Worm (Caenorhabditis elegans) whole organism, L1 larva: ENCODE measurements around the gene col-81.

Experiments used
- ama-1 ChIP-seq: fragments of 150-350 bp; optimal IDR thresholded peaks from 2 replicates; lab custom pipeline; 2014
- dsc-1 ChIP-seq: sonication (generic microtip); optimal IDR thresholded peaks from 2 replicates; lab custom pipeline; 2016; ENCODE audit warnings: mild to moderate bottlenecking, missing genetic modification characterization, missing compliant biosample characterization
- fkh-4 ChIP-seq: sonication (generic microtip); optimal IDR thresholded peaks from 2 replicates; lab custom pipeline; 2016; ENCODE audit warnings: missing compliant biosample characterization, missing genetic modification characterization, borderline replicate concordance
- fos-1 ChIP-seq: fragments of 150-350 bp; optimal IDR thresholded peaks from 2 replicates; lab custom pipeline; 2014; ENCODE audit warnings: missing biosample characterization, missing genetic modification characterization
- isw-1 ChIP-seq: fragments of 200-800 bp; sonication (Bioruptor generic); IDR thresholded peaks from 2 replicates; pipeline ENCODE4 v1.3.6; 2022; ENCODE audit warnings: missing genetic modification characterization, missing compliant biosample characterization
- jun-1 ChIP-seq: fragments of 150-350 bp; optimal IDR thresholded peaks from 2 replicates; lab custom pipeline; 2014; ENCODE audit warnings: missing biosample characterization, missing genetic modification reagents, missing genetic modification characterization
- lin-13 ChIP-seq: fragments of 150-350 bp; optimal IDR thresholded peaks from 2 replicates; lab custom pipeline; 2014; ENCODE audit warnings: missing biosample characterization, missing genetic modification reagents, missing genetic modification characterization
- nhr-76 ChIP-seq: sonication (generic microtip); optimal IDR thresholded peaks from 2 replicates; lab custom pipeline; 2017; ENCODE audit warnings: missing biosample characterization, missing genetic modification characterization
- nhr-77 ChIP-seq: fragments of 150-350 bp; optimal IDR thresholded peaks from 2 replicates; lab custom pipeline; 2014; ENCODE audit warnings: missing biosample characterization, missing genetic modification characterization
- zag-1 ChIP-seq: fragments of 150-350 bp; optimal IDR thresholded peaks from 2 replicates; lab custom pipeline; 2014; ENCODE audit warnings: missing biosample characterization, missing genetic modification characterization

DNA sequence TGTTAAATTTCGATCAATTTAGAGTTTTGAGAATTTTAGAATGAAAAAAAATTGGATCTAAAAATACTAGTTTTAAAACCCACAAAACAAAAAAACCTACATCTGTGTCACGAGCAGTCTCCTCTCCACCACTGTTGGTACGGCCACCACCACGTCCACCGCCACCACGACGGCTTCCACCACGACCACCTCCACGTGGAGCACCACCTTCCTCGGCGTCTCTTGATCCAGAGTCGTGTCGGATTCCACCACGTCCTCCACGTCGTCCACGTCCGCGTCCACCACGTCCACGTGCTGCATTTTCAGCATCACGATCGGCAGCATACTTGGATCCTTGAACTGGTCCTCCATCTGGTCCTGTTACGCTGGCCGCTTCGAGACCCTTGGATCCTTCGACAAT, 26.6 kb upstream of the col-81 start:
- no peak for TF ChIP-seq lin-13 (GFP tag; lab: Kevin White, UChicago)
- TF ChIP-seq fos-1 (tag; lab: Kevin White, UChicago), result no peak
- TF ChIP-seq zag-1, result no peak
- TF ChIP-seq nhr-76 (tag; lab: Kevin White, UChicago), result no peak
- TF ChIP-seq ama-1 (lab: Kevin White, UChicago), result no peak
- no peak for TF ChIP-seq isw-1
- TF ChIP-seq dsc-1 (tag; lab: Kevin White, UChicago), result no peak
- TF ChIP-seq nhr-77 (tag; lab: Kevin White, UChicago), result no peak
- TF ChIP-seq jun-1 (tag; lab: Kevin White, UChicago), result no peak
- no peak for TF ChIP-seq fkh-4 (tag; lab: Kevin White, UChicago)
